Worm (Caenorhabditis elegans): Measurements from ENCODE around the gene ugt-16.

Gene ugt-16

DNA sequence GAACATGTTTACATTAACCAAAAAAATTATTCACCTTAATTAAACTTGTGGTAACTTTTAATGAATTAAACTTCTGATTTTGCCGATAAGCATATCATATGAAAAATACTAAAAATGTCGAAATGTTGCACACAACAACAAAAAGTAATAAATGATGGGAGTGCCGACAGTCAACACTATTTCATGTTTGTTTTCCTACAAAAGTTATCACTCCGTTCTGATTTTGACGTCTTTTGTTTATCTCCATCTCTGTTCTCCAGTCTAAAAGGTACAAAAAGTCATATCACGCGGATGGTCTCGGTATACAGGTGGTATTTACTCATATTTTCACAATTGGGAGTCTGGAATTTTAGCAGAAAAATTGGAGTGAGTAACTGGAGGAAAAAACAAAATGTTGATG, 9.4 kb upstream of the ugt-16 start:
- TF ChIP-seq flt-1 (GFP tag; IDR thresholded peaks at IDR 0.05) (no peak), T22C8.4 (GFP tag; IDR thresholded peaks at IDR 0.05) (no peak), ref-1 (GFP tag; conservative IDR thresholded peaks at IDR 0.05) (no peak), cog-1 (tag; optimal IDR thresholded peaks at IDR 0.05) (no peak), klf-2 (GFP tag; conservative IDR thresholded peaks at IDR 0.05) (no peak), med-1 (GFP tag; optimal IDR thresholded peaks at IDR 0.05; ENCODE audit: insufficient read depth) (no peak), ztf-23 (GFP tag; IDR thresholded peaks at IDR 0.05) (no peak), tab-1 (GFP tag; IDR thresholded peaks at IDR 0.05) (no peak), ztf-29 (GFP tag; IDR thresholded peaks at IDR 0.05) (no peak)

DNA sequence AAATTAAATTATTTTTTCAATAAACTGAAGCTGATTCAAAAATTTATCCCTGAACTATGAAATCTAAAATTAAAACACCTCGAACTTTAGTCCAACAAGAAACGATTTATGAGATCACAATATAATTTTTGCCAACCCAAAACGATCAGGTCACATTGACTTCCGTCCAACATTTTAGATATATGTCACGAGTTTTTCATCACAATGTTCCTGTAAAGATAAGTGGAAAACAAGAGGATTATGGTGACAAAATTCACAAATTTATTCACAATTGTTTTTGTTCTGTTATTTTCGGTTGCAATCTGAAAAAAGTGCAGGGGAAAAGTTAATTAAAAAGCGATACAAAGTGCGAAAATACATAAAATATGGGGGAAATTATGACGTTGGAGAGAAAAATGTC, 8.2 kb upstream of the ugt-16 start:
- TF ChIP-seq med-1 (GFP tag; optimal IDR thresholded peaks at IDR 0.05; ENCODE audit: insufficient read depth), result no peak
- no peak for TF ChIP-seq ztf-23 (GFP tag; IDR thresholded peaks at IDR 0.05)
- no peak for TF ChIP-seq tab-1 (GFP tag; IDR thresholded peaks at IDR 0.05)
- no peak for TF ChIP-seq flt-1 (GFP tag; IDR thresholded peaks at IDR 0.05)
- TF ChIP-seq ref-1 (GFP tag; conservative IDR thresholded peaks at IDR 0.05), result no peak
- TF ChIP-seq cog-1 (tag; optimal IDR thresholded peaks at IDR 0.05), result no peak
- TF ChIP-seq klf-2 (GFP tag; conservative IDR thresholded peaks at IDR 0.05), result no peak
- TF ChIP-seq ztf-29 (GFP tag; IDR thresholded peaks at IDR 0.05), result no peak
- no peak for TF ChIP-seq T22C8.4 (GFP tag; IDR thresholded peaks at IDR 0.05)

- TF ChIP-seq tab-1 (GFP tag; IDR thresholded peaks at IDR 0.05) (no peak), ztf-23 (GFP tag; IDR thresholded peaks at IDR 0.05) (no peak), cog-1 (tag; optimal IDR thresholded peaks at IDR 0.05) (no peak), ztf-29 (GFP tag; IDR thresholded peaks at IDR 0.05) (no peak), klf-2 (GFP tag; conservative IDR thresholded peaks at IDR 0.05) (no peak), med-1 (GFP tag; optimal IDR thresholded peaks at IDR 0.05; ENCODE audit: insufficient read depth) (no peak), flt-1 (GFP tag; IDR thresholded peaks at IDR 0.05) (no peak), ref-1 (GFP tag; conservative IDR thresholded peaks at IDR 0.05) (no peak), T22C8.4 (GFP tag; IDR thresholded peaks at IDR 0.05) (no peak)
These were observed 6.3 kb upstream of the ugt-16 start for ce11 chrV:12818486-12818885.

DNA sequence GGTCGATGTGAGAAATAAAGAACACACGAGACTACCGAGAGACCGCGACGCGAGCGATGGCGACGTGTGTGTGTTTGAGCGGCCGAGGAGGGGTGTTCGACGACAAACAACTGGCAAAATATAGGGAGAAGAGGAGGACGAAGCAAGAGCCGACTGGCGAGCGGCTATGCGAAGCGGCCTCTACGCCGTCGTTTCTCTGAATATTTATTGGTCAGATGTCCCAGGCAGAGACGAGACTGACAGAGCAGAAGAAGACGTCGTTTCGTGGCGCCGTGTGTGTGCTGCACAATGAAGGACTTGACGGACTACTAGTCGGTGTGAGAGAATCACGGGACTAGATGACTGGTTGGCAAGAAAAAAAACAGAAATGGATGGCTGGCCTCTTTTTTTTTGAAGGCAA, 5.7 kb upstream of the ugt-16 start:
- TF ChIP-seq ztf-23 (GFP tag; IDR thresholded peaks at IDR 0.05) (no peak), tab-1 (GFP tag; IDR thresholded peaks at IDR 0.05) (no peak), ref-1 (GFP tag; conservative IDR thresholded peaks at IDR 0.05) (no peak), flt-1 (GFP tag; IDR thresholded peaks at IDR 0.05) (no peak), T22C8.4 (GFP tag; IDR thresholded peaks at IDR 0.05) (no peak), cog-1 (tag; optimal IDR thresholded peaks at IDR 0.05) (no peak), med-1 (GFP tag; optimal IDR thresholded peaks at IDR 0.05; ENCODE audit: insufficient read depth) (no peak), klf-2 (GFP tag; conservative IDR thresholded peaks at IDR 0.05) (no peak), ztf-29 (GFP tag; IDR thresholded peaks at IDR 0.05) (no peak)

DNA sequence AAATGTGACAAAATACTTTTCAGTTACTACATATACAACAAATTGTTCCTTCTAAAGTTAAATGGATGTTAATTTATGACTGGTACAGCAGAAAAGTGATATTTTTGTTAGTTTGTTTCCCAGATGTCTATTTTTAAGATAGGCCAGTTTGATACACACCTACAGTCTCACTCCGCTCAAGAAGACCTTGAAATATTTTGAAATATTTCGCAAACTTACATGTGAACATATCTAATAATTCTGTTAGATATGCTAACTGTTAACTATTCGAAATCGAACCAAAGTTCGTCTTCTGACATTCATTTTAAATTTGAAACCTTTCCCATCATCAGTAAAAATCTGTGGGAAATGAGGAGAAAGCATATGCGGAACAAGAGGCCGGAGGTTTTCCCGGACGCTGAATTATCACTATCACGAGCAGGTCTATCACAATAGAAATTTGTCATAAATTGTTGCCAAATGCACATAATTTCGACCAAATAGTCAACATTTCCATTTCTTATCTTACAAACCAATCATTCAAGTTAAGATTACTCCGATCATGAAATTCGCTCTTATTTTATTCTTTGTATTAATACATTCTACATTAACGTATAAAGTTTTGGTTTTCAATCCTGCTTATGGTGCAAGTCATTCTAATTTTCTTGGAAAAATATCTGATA, 4.9 kb upstream of the ugt-16 start, which contains the start of the genes ZC443.4 and ugt-18:
ZC443.4 (minus strand) TSS at position 95 of the 662 bp plus-strand sequence.
ugt-18 (plus strand) TSS at position 469 of the 662 bp plus-strand sequence.
- no peak for TF ChIP-seq flt-1 (GFP tag; IDR thresholded peaks at IDR 0.05)
- TF ChIP-seq tab-1 (GFP tag; IDR thresholded peaks at IDR 0.05), result no peak
- TF ChIP-seq T22C8.4 (GFP tag; IDR thresholded peaks at IDR 0.05), result no peak
- no peak for TF ChIP-seq cog-1 (tag; optimal IDR thresholded peaks at IDR 0.05)
- TF ChIP-seq ztf-23 (GFP tag; IDR thresholded peaks at IDR 0.05), result no peak
- no peak for TF ChIP-seq ztf-29 (GFP tag; IDR thresholded peaks at IDR 0.05)
- no peak for TF ChIP-seq ref-1 (GFP tag; conservative IDR thresholded peaks at IDR 0.05)
- no peak for TF ChIP-seq klf-2 (GFP tag; conservative IDR thresholded peaks at IDR 0.05)
- no peak for TF ChIP-seq med-1 (GFP tag; optimal IDR thresholded peaks at IDR 0.05; ENCODE audit: insufficient read depth)

DNA sequence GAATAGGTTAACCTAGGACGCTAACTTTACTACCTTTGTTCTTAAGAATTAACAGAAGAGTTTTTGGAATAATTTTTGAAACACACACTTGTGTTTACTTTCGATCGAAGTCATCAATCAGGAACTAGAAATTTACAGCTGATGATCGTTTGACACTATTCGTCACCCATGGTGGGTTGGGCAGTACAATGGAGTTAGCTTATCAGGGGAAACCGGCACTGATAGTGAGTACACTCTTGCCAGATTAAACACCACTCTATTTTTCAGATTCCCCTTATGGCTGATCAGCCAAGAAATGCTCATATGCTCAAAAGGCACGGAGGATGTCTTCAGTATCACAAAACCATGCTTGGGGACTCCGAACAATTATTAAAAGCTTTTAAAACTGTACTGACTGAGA, 2.8 kb upstream of the ugt-16 start:
- TF ChIP-seq ztf-29 (GFP tag; IDR thresholded peaks at IDR 0.05), result no peak
- no peak for TF ChIP-seq T22C8.4 (GFP tag; IDR thresholded peaks at IDR 0.05)
- TF ChIP-seq tab-1 (GFP tag; IDR thresholded peaks at IDR 0.05), result no peak
- TF ChIP-seq cog-1 (tag; optimal IDR thresholded peaks at IDR 0.05), result no peak
- no peak for TF ChIP-seq med-1 (GFP tag; optimal IDR thresholded peaks at IDR 0.05; ENCODE audit: insufficient read depth)
- TF ChIP-seq ztf-23 (GFP tag; IDR thresholded peaks at IDR 0.05), result no peak
- no peak for TF ChIP-seq flt-1 (GFP tag; IDR thresholded peaks at IDR 0.05)

DNA sequence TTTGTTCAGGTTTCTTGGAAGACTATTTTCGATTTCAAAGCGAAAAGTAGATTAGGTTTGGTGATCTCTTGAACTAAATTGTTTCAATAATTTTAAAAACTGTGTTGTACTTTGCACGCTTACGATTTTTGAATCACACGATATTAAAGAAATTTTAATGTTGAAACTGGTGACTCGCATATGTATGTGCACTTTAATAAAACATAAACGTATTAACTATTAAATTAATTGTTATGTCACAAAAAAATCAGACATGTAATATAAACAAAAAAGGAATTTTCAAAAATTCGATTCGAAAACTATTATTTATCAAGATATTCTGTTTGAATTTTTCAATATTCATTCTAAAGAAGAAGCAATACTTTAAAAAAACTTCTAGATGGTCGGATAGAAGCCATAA, 2.4 kb downstream of the ugt-16 start, which contains the start of gene ugt-15:
ugt-15 (plus strand) TSS at position 301 of the 400 bp plus-strand sequence.
- no peak for TF ChIP-seq ztf-23 (GFP tag; IDR thresholded peaks at IDR 0.05)
- TF ChIP-seq cog-1 (tag; optimal IDR thresholded peaks at IDR 0.05), result no peak
- TF ChIP-seq flt-1 (GFP tag; IDR thresholded peaks at IDR 0.05), result no peak
- TF ChIP-seq ref-1 (GFP tag; conservative IDR thresholded peaks at IDR 0.05), result no peak
- TF ChIP-seq klf-2 (GFP tag; conservative IDR thresholded peaks at IDR 0.05), result no peak
- TF ChIP-seq med-1 (GFP tag; optimal IDR thresholded peaks at IDR 0.05; ENCODE audit: insufficient read depth), result no peak
- no peak for TF ChIP-seq T22C8.4 (GFP tag; IDR thresholded peaks at IDR 0.05)
- TF ChIP-seq ztf-29 (GFP tag; IDR thresholded peaks at IDR 0.05), result no peak
- no peak for TF ChIP-seq tab-1 (GFP tag; IDR thresholded peaks at IDR 0.05)

DNA sequence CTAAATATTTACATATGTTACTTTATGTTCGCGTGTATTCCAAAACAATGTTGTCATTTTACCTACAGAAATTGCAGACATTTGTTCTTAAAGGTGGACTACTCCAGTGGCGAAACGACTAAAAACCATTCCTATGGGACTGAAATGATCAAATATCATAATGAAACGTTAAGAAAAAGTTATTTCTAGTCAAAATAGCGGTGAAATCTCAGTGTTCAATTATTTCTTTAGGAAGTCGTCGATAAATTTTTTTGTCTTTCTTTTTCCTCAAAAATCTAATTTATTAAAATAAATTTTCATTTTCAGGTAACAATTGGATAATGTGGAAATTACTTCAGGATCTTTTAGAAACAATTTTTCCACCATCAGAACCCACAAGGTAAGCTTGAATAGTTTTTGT, 10.6 kb downstream of the ugt-16 start, which contains the start of gene C44H9.4:
C44H9.4 (plus strand) TSS at position 301 of the 400 bp plus-strand sequence.
- no peak for TF ChIP-seq cog-1 (tag; optimal IDR thresholded peaks at IDR 0.05)
- TF ChIP-seq ztf-23 (GFP tag; IDR thresholded peaks at IDR 0.05), result no peak
- TF ChIP-seq T22C8.4 (GFP tag; IDR thresholded peaks at IDR 0.05), result no peak
- no peak for TF ChIP-seq ref-1 (GFP tag; conservative IDR thresholded peaks at IDR 0.05)
- TF ChIP-seq ztf-29 (GFP tag; IDR thresholded peaks at IDR 0.05), result no peak
- TF ChIP-seq klf-2 (GFP tag; conservative IDR thresholded peaks at IDR 0.05), result no peak
- TF ChIP-seq med-1 (GFP tag; optimal IDR thresholded peaks at IDR 0.05; ENCODE audit: insufficient read depth), result no peak
- TF ChIP-seq tab-1 (GFP tag; IDR thresholded peaks at IDR 0.05), result no peak
- TF ChIP-seq flt-1 (GFP tag; IDR thresholded peaks at IDR 0.05), result no peak

- TF ChIP-seq tab-1 (GFP tag; IDR thresholded peaks at IDR 0.05) (no peak), T22C8.4 (GFP tag; IDR thresholded peaks at IDR 0.05) (no peak), flt-1 (GFP tag; IDR thresholded peaks at IDR 0.05) (no peak), ref-1 (GFP tag; conservative IDR thresholded peaks at IDR 0.05) (no peak), ztf-23 (GFP tag; IDR thresholded peaks at IDR 0.05) (no peak), med-1 (GFP tag; optimal IDR thresholded peaks at IDR 0.05; ENCODE audit: insufficient read depth) (no peak), cog-1 (tag; optimal IDR thresholded peaks at IDR 0.05) (no peak), ztf-29 (GFP tag; IDR thresholded peaks at IDR 0.05) (no peak), klf-2 (GFP tag; conservative IDR thresholded peaks at IDR 0.05) (no peak)
These were observed 19.9 kb downstream of the ugt-16 start for ce11 chrV:12844748-12845147.
